Worm (Caenorhabditis elegans) whole organism, early embryonic: ENCODE data around the gene srh-290.

Experiments used
- B0310.2 ChIP-seq: sonication (generic microtip); optimal IDR thresholded peaks from 2 replicates; lab custom pipeline; 2016; ENCODE audit warnings: mild to moderate bottlenecking, missing genetic modification characterization, missing compliant biosample characterization
- aly-1 ChIP-seq: sonication (generic microtip); optimal IDR thresholded peaks from 2 replicates; lab custom pipeline; 2016; ENCODE audit warnings: missing genetic modification characterization, missing compliant biosample characterization
- ama-1 ChIP-seq: fragments of 150-350 bp; optimal IDR thresholded peaks from 2 replicates; lab custom pipeline; 2014
- flt-1 ChIP-seq: fragments of 200-800 bp; sonication (Bioruptor generic); IDR thresholded peaks from 2 replicates; pipeline ENCODE4 v1.3.6; 2022; ENCODE audit warnings: missing genetic modification characterization, missing compliant biosample characterization
- hmbx-1 ChIP-seq: sonication (generic microtip); optimal IDR thresholded peaks from 2 replicates; lab custom pipeline; 2016; ENCODE audit warnings: mild to moderate bottlenecking, missing genetic modification characterization, missing compliant biosample characterization
- hnd-1 ChIP-seq: sonication (generic microtip); optimal IDR thresholded peaks from 2 replicates; lab custom pipeline; 2016; ENCODE audit warnings: missing genetic modification characterization, missing compliant biosample characterization
- pes-1 ChIP-seq: fragments of 200-800 bp; sonication (Bioruptor generic); IDR thresholded peaks from 2 replicates; pipeline ENCODE4 v1.3.6; 2022; ENCODE audit warnings: missing genetic modification reagents, missing genetic modification characterization, missing compliant biosample characterization
- scrt-1 ChIP-seq: fragments of 200-800 bp; sonication (Bioruptor generic); IDR thresholded peaks from 2 replicates; pipeline ENCODE4 v1.3.6; 2022; ENCODE audit warnings: missing genetic modification characterization, missing compliant biosample characterization
- sea-1 ChIP-seq: fragments of 200-800 bp; sonication (Bioruptor generic); conservative IDR thresholded peaks from 2 replicates; pipeline ENCODE4 v1.3.6; 2022; ENCODE audit warnings: missing genetic modification characterization, missing compliant biosample characterization
- tbx-11 ChIP-seq: fragments of 200-800 bp; sonication (Bioruptor generic); IDR thresholded peaks from 2 replicates; pipeline ENCODE4 v1.3.6; 2022; ENCODE audit warnings: missing genetic modification characterization, missing compliant biosample characterization
- tbx-37 ChIP-seq: fragments of 200-800 bp; sonication (Bioruptor generic); conservative IDR thresholded peaks from 2 replicates; pipeline ENCODE4 v1.3.6; 2022; ENCODE audit warnings: missing genetic modification reagents, missing genetic modification characterization, missing compliant biosample characterization

DNA sequence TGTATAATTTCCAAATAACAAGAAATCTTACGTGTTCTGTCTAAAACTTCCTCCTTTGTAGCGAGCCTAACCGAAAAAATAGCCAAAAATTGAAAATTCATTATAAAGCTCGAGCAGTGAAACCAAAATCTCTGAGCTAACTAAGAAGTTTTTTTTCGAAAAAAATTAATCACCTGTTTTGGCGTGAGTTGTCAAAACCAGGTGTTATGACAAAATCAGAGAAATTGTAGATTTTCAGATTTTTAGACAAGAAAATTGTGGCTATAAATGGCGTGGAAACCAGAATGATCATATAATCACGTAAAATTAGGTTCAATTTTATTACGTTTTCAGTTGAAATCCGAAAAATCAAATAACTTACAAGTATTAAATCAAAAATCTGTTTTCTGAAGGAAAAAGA lies 17.2 kb upstream of the srh-290 start, which contains the start of gene sre-21:
- TF ChIP-seq scrt-1 (GFP tag; lab: Robert Waterston, UW), result no peak
- no peak for TF ChIP-seq B0310.2 (tag; lab: Kevin White, UChicago)
- TF ChIP-seq ama-1, result no peak
- TF ChIP-seq aly-1 (tag; lab: Kevin White, UChicago), result no peak
- no peak for TF ChIP-seq sea-1 (GFP tag; lab: Robert Waterston, UW)
- TF ChIP-seq pes-1 (GFP tag; lab: Robert Waterston, UW), result no peak
- TF ChIP-seq flt-1 (GFP tag; lab: Robert Waterston, UW), result no peak
- TF ChIP-seq hnd-1 (tag; lab: Kevin White, UChicago), result no peak
- TF ChIP-seq hmbx-1 (tag; lab: Kevin White, UChicago), result no peak
- no peak for TF ChIP-seq tbx-37 (GFP tag; lab: Robert Waterston, UW)
- TF ChIP-seq tbx-11 (GFP tag; lab: Robert Waterston, UW), result no peak
